Worm (Caenorhabditis elegans): Measurements from ENCODE around the gene F41B4.3.

ce11 chrX:6884439-6884838 is 48.5 kb upstream of the F41B4.3 start:
- no peak for TF ChIP-seq zag-1 (tag; optimal IDR thresholded peaks at IDR 0.05)
- no peak for TF ChIP-seq fkh-10 (GFP tag; optimal IDR thresholded peaks at IDR 0.05)
- no peak for TF ChIP-seq nhr-77 (tag; optimal IDR thresholded peaks at IDR 0.05)
- TF ChIP-seq aly-2 (tag; optimal IDR thresholded peaks at IDR 0.05): no peak
- TF ChIP-seq pha-4 (tag; optimal IDR thresholded peaks at IDR 0.05): peak; percentile 48
- no peak for TF ChIP-seq egl-27 (tag; optimal IDR thresholded peaks at IDR 0.05)
- TF ChIP-seq mdl-1 (tag; optimal IDR thresholded peaks at IDR 0.05): no peak

Measured in whole organism, L3 larva.